Fruit fly (Drosophila melanogaster) whole organism, embryonic: ENCODE data around the gene yin.

Experiments used
- CG10147 ChIP-seq: fragments of 200-800 bp; sonication (Bioruptor generic); optimal IDR thresholded peaks from 2 replicates; lab custom pipeline; 2019; ENCODE audit warnings: missing biosample characterization, mild to moderate bottlenecking, missing genetic modification characterization, moderate library complexity
- CG1024 ChIP-seq: fragments of 200-800 bp; sonication (Bioruptor generic); IDR thresholded peaks from 2 replicates; pipeline ENCODE4 v1.3.6; 2022; ENCODE audit warnings: missing biosample characterization, missing genetic modification characterization
- CG10431 ChIP-seq: fragments of 200-800 bp; sonication (Bioruptor generic); optimal IDR thresholded peaks from 3 replicates; lab custom pipeline; 2018; ENCODE audit warnings: missing biosample characterization, mild to moderate bottlenecking, missing genetic modification characterization
- CG11398 ChIP-seq: fragments of 200-800 bp; sonication (Bioruptor generic); optimal IDR thresholded peaks from 2 replicates; lab custom pipeline; 2016; ENCODE audit warnings: missing biosample characterization, missing genetic modification characterization
- CG12391 ChIP-seq: fragments of 200-800 bp; sonication (Bioruptor generic); optimal IDR thresholded peaks from 3 replicates; lab custom pipeline; 2018; ENCODE audit warnings: missing biosample characterization, mild to moderate bottlenecking, missing genetic modification characterization, moderate library complexity
- CG12769 ChIP-seq: fragments of 200-800 bp; sonication (Bioruptor generic); optimal IDR thresholded peaks from 2 replicates; lab custom pipeline; 2019; ENCODE audit warnings: missing biosample characterization, mild to moderate bottlenecking, missing genetic modification characterization, moderate library complexity
- CG13287 ChIP-seq: fragments of 200-800 bp; sonication (Bioruptor generic); IDR thresholded peaks from 2 replicates; pipeline ENCODE4 v1.3.6; 2022; ENCODE audit warnings: missing biosample characterization, missing genetic modification characterization; ENCODE audit not compliant: partially characterized antibody
- CG13296 ChIP-seq: fragments of 200-800 bp; sonication (Bioruptor generic); optimal IDR thresholded peaks from 3 replicates; lab custom pipeline; 2018; ENCODE audit warnings: missing biosample characterization, mild to moderate bottlenecking, missing genetic modification characterization
- CG15011 ChIP-seq: fragments of 200-800 bp; sonication (Bioruptor generic); optimal IDR thresholded peaks from 3 replicates; lab custom pipeline; 2018; ENCODE audit warnings: missing biosample characterization, mild to moderate bottlenecking, missing genetic modification characterization
- CG15073 ChIP-seq: fragments of 200-800 bp; sonication (Bioruptor generic); optimal IDR thresholded peaks from 2 replicates; lab custom pipeline; 2016; ENCODE audit warnings: missing biosample characterization, missing genetic modification characterization
- CG17359 ChIP-seq: fragments of 200-800 bp; sonication (Bioruptor generic); optimal IDR thresholded peaks from 3 replicates; lab custom pipeline; 2018; ENCODE audit warnings: missing biosample characterization, mild to moderate bottlenecking, missing genetic modification characterization, moderate library complexity
- CG17361 ChIP-seq: fragments of 200-800 bp; sonication (Bioruptor generic); IDR thresholded peaks from 3 replicates; pipeline ENCODE4 v1.3.6; 2022; ENCODE audit warnings: missing biosample characterization, missing genetic modification characterization
- CG17612 ChIP-seq: fragments of 200-800 bp; sonication (Bioruptor generic); IDR thresholded peaks from 2 replicates; pipeline ENCODE4 v1.3.6; 2022; ENCODE audit warnings: missing biosample characterization, missing genetic modification characterization
- CG18764 ChIP-seq: fragments of 200-800 bp; sonication (Bioruptor generic); optimal IDR thresholded peaks from 3 replicates; lab custom pipeline; 2016; ENCODE audit warnings: missing biosample characterization, missing genetic modification characterization
- CG30403 ChIP-seq: fragments of 200-800 bp; sonication (Bioruptor generic); optimal IDR thresholded peaks from 3 replicates; lab custom pipeline; 2016; ENCODE audit warnings: missing biosample characterization, missing genetic modification characterization
- CG3407 ChIP-seq: fragments of 200-800 bp; sonication (Bioruptor generic); optimal IDR thresholded peaks from 2 replicates; lab custom pipeline; 2018; ENCODE audit warnings: missing biosample characterization, mild to moderate bottlenecking, missing genetic modification characterization
- CG4360 ChIP-seq: fragments of 200-800 bp; sonication (Bioruptor generic); IDR thresholded peaks from 2 replicates; pipeline ENCODE4 v1.3.6; 2022; ENCODE audit warnings: missing biosample characterization, missing genetic modification characterization
- CG6272 ChIP-seq: fragments of 200-800 bp; sonication (Bioruptor generic); IDR thresholded peaks from 2 replicates; pipeline ENCODE4 v1.3.6; 2022; ENCODE audit warnings: missing biosample characterization, missing genetic modification characterization
- CG6689 ChIP-seq: fragments of 200-800 bp; sonication (Bioruptor generic); IDR thresholded peaks from 2 replicates; pipeline ENCODE4 v1.3.6; 2022; ENCODE audit warnings: missing biosample characterization, missing genetic modification characterization
- CG9437 ChIP-seq: fragments of 200-800 bp; sonication (Bioruptor generic); optimal IDR thresholded peaks from 2 replicates; lab custom pipeline; 2018; ENCODE audit warnings: missing biosample characterization, mild to moderate bottlenecking, missing genetic modification characterization
- CG9797 ChIP-seq: fragments of 200-800 bp; sonication (Bioruptor generic); optimal IDR thresholded peaks from 3 replicates; lab custom pipeline; 2018; ENCODE audit warnings: missing biosample characterization, mild to moderate bottlenecking, missing genetic modification characterization
- Elba2 ChIP-seq: fragments of 200-800 bp; sonication (Bioruptor generic); optimal IDR thresholded peaks from 3 replicates; lab custom pipeline; 2016; ENCODE audit warnings: missing biosample characterization, missing genetic modification characterization
- Med ChIP-seq: fragments of 200-800 bp; sonication (Bioruptor generic); peaks from one replicate; lab custom pipeline; 2016; ENCODE audit warnings: missing biosample characterization, missing genetic modification characterization, mild to moderate bottlenecking, inconsistent platforms, moderate library complexity
- Rfx ChIP-seq: fragments of 200-800 bp; sonication (Bioruptor generic); IDR thresholded peaks from 2 replicates; pipeline ENCODE4 v1.3.6; 2022; ENCODE audit warnings: missing biosample characterization, missing genetic modification characterization
- Trl ChIP-seq, 3 experiments: fragments of >200 bp in 2 of 3; fragments of 200-800 bp in 1 of 3; sonication (Bioruptor generic) in 1 of 3; optimal IDR thresholded peaks; 2 replicates in 1 of 3; 3 replicates in 2 of 3; lab custom pipeline; 2016 to 2017; ENCODE audit warnings: missing biosample characterization in 1 of 3, missing genetic modification characterization in 1 of 3
- abd-A ChIP-seq: fragments of 200-800 bp; sonication (Bioruptor generic); optimal IDR thresholded peaks from 3 replicates; lab custom pipeline; 2019; ENCODE audit warnings: missing biosample characterization, mild to moderate bottlenecking, missing genetic modification characterization, moderate library complexity
- bsh ChIP-seq, 2 experiments: fragments of 200-800 bp; sonication (Bioruptor generic); optimal IDR thresholded peaks; 2 replicates each; lab custom pipeline; 2017 to 2018; ENCODE audit warnings: mild to moderate bottlenecking in 2 of 2, missing biosample characterization in 2 of 2, missing genetic modification characterization in 2 of 2, moderate library complexity in 1 of 2
- chinmo ChIP-seq: fragments of 200-800 bp; sonication (Bioruptor generic); IDR thresholded peaks from 4 replicates; pipeline ENCODE4 v1.3.6; 2022; ENCODE audit warnings: missing biosample characterization, missing genetic modification characterization; ENCODE audit not compliant: partially characterized antibody
- chm ChIP-seq: fragments of 200-800 bp; sonication (Bioruptor generic); IDR thresholded peaks from 2 replicates; pipeline ENCODE4 v1.3.6; 2022; ENCODE audit warnings: missing biosample characterization, missing genetic modification characterization
- croc ChIP-seq: fragments of 200-800 bp; sonication (Bioruptor generic); conservative IDR thresholded peaks from 3 replicates; pipeline ENCODE4 v1.3.6; 2022; ENCODE audit warnings: missing biosample characterization, missing genetic modification characterization
- danr ChIP-seq: fragments of 200-800 bp; sonication (Bioruptor generic); IDR thresholded peaks from 2 replicates; pipeline ENCODE4 v1.3.6; 2022; ENCODE audit warnings: missing biosample characterization, missing genetic modification characterization
- fd102C ChIP-seq: fragments of 200-800 bp; sonication (Bioruptor generic); optimal IDR thresholded peaks from 2 replicates; lab custom pipeline; 2018; ENCODE audit warnings: missing biosample characterization, mild to moderate bottlenecking, missing genetic modification characterization, moderate library complexity
- grau ChIP-seq: fragments of 200-800 bp; optimal IDR thresholded peaks from 3 replicates; lab custom pipeline; 2019; ENCODE audit warnings: missing biosample characterization, mild to moderate bottlenecking, missing genetic modification characterization, moderate library complexity
- hth ChIP-seq: fragments of >200 bp; optimal IDR thresholded peaks from 2 replicates; lab custom pipeline; 2017; ENCODE audit warnings: inconsistent platforms
- insv ChIP-seq, 2 experiments: fragments of 200-800 bp; sonication (Bioruptor generic); optimal IDR thresholded peaks; 3 replicates each; lab custom pipeline; 2016 to 2018; ENCODE audit warnings: missing biosample characterization in 2 of 2, missing genetic modification characterization in 2 of 2
- inv ChIP-seq: fragments of 200-800 bp; sonication (Bioruptor generic); IDR thresholded peaks from 2 replicates; pipeline ENCODE4 v1.3.6; 2022; ENCODE audit warnings: missing biosample characterization, missing genetic modification characterization; ENCODE audit not compliant: partially characterized antibody
- ken ChIP-seq: fragments of 200-800 bp; sonication (Bioruptor generic); IDR thresholded peaks from 3 replicates; pipeline ENCODE4 v1.3.6; 2022; ENCODE audit warnings: missing biosample characterization, missing genetic modification characterization
- kni ChIP-seq: fragments of 200-800 bp; sonication (Bioruptor generic); optimal IDR thresholded peaks from 3 replicates; lab custom pipeline; 2017; ENCODE audit warnings: mild to moderate bottlenecking, missing biosample characterization, missing genetic modification reagents, missing genetic modification characterization
- otp ChIP-seq: fragments of 200-800 bp; sonication (Bioruptor generic); IDR thresholded peaks from 3 replicates; pipeline ENCODE4, ENCODE4 v1.3.6; 2022; ENCODE audit warnings: missing biosample characterization, missing genetic modification characterization
- pita ChIP-seq: fragments of 200-800 bp; sonication (Bioruptor generic); optimal IDR thresholded peaks from 2 replicates; lab custom pipeline; 2017; ENCODE audit warnings: missing biosample characterization, mild to moderate bottlenecking, missing genetic modification characterization
- pros ChIP-seq: fragments of 200-800 bp; sonication (Bioruptor generic); optimal IDR thresholded peaks from 3 replicates; lab custom pipeline; 2019; ENCODE audit warnings: missing biosample characterization, mild to moderate bottlenecking, missing genetic modification characterization, moderate library complexity
- psq ChIP-seq: fragments of 200-800 bp; sonication (Bioruptor generic); optimal IDR thresholded peaks from 2 replicates; lab custom pipeline; 2017; ENCODE audit warnings: missing biosample characterization, missing genetic modification characterization
- row ChIP-seq: fragments of 200-800 bp; sonication (Bioruptor generic); IDR thresholded peaks from 3 replicates; pipeline ENCODE4 v1.3.6; 2022; ENCODE audit warnings: missing biosample characterization, missing genetic modification characterization
- salm ChIP-seq: fragments of 200-800 bp; sonication (Bioruptor generic); optimal IDR thresholded peaks from 2 replicates; lab custom pipeline; 2018; ENCODE audit warnings: missing biosample characterization, mild to moderate bottlenecking, missing genetic modification characterization
- sr ChIP-seq: fragments of 200-800 bp; sonication (Bioruptor generic); IDR thresholded peaks from 3 replicates; pipeline ENCODE4 v1.3.6; 2022; ENCODE audit warnings: missing biosample characterization, missing genetic modification characterization
- vfl ChIP-seq: fragments of 200-800 bp; sonication (Bioruptor generic); optimal IDR thresholded peaks from 2 replicates; lab custom pipeline; 2016; ENCODE audit warnings: missing biosample characterization, missing genetic modification characterization
- yki ChIP-seq: fragments of >200 bp; optimal IDR thresholded peaks from 3 replicates; lab custom pipeline; 2018

Gene yin

dm6 chrX:3835764-3836342 is 35.9 kb downstream of the yin start (continued):
- TF ChIP-seq CG17359 (no peak), insv (GFP tag; optimal IDR thresholded peaks at IDR 0.05; lab: Kevin White, UChicago) (no peak), CG13296 (GFP tag; lab: Kevin White, UChicago) (no peak), CG6272 (no peak), CG17361 (GFP tag; lab: Robert Waterston, UW) (no peak), CG15073 (GFP tag; lab: Kevin White, UChicago) (no peak), danr (GFP tag; lab: Robert Waterston, UW) (no peak), grau (tag; lab: Kevin White, UChicago) (no peak), CG4360 (GFP tag; lab: Robert Waterston, UW) (peak; percentile 30; the same call in 1 of the 2 replicates), Med (GFP tag; lab: Kevin White, UChicago) (peak; percentile 26), row (GFP tag; lab: Robert Waterston, UW) (no peak), chm (peak; percentile 47; the same call in 1 of the 2 replicates), Rfx (GFP tag; lab: Robert Waterston, UW) (no peak), chinmo (GFP tag; lab: Robert Waterston, UW) (0 out of 4 replicates have a peak, but pooled peaks have one; percentile 8)

dm6 chrX:3834955-3835763 is 36.6 kb downstream of the yin start:
- TF ChIP-seq inv (GFP tag; lab: Robert Waterston, UW) (no peak), ken (GFP tag; lab: Robert Waterston, UW) (no peak), abd-A (tag; lab: Kevin White, UChicago) (peak; percentile 48), CG9797 (no peak), CG10431 (no peak), CG30403 (GFP tag; lab: Kevin White, UChicago) (no peak), psq (peak; percentile 47), bsh (GFP tag; optimal IDR thresholded peaks at IDR 0.05; lab: Kevin White, UChicago) (peak in 1 of 2 experiments; percentile 41), CG3407 (GFP tag; lab: Kevin White, UChicago) (no peak), sr (GFP tag; lab: Robert Waterston, UW) (peak; percentile 57; the same call in 2 of the 3 replicates), CG18764 (no peak), CG6689 (GFP tag; lab: Robert Waterston, UW) (no peak), pita (GFP tag; lab: Kevin White, UChicago) (peak; percentile 3), fd102C (GFP tag; lab: Kevin White, UChicago) (no peak), CG15011 (GFP tag; lab: Kevin White, UChicago) (no peak), hth (lab: Kevin White, UChicago) (no peak), CG9437 (peak; percentile 74), vfl (GFP tag; lab: Kevin White, UChicago) (no peak), CG12391 (no peak), CG10147 (GFP tag; lab: Kevin White, UChicago) (no peak), salm (tag; lab: Kevin White, UChicago) (no peak), yki (lab: Kevin White, UChicago) (peak; percentile 31), chinmo (GFP tag; lab: Robert Waterston, UW) (peak; percentile 77; the same call in 1 of the 4 replicates), CG13287 (GFP tag; lab: Robert Waterston, UW) (no peak), croc (GFP tag; lab: Robert Waterston, UW) (no peak), CG1024 (GFP tag; lab: Robert Waterston, UW) (no peak), kni (peak; percentile 11), CG17612 (GFP tag; lab: Robert Waterston, UW) (no peak), Trl (optimal IDR thresholded peaks at IDR 0.05; lab: Kevin White, UChicago) (peak; percentile 77 to 87), Trl (GFP tag; optimal IDR thresholded peaks at IDR 0.05; lab: Kevin White, UChicago) (no peak), otp (GFP tag; lab: Robert Waterston, UW) (no peak), CG11398 (GFP tag; lab: Kevin White, UChicago) (no peak), CG12769 (tag; lab: Kevin White, UChicago) (peak; percentile 64), Elba2 (GFP tag; lab: Kevin White, UChicago) (no peak), chm (no peak), pros (GFP tag; lab: Kevin White, UChicago) (peak; percentile 100)
